Fruit fly (Drosophila melanogaster): ENCODE measurements around the gene CG3597.

Gene CG3597

DNA sequence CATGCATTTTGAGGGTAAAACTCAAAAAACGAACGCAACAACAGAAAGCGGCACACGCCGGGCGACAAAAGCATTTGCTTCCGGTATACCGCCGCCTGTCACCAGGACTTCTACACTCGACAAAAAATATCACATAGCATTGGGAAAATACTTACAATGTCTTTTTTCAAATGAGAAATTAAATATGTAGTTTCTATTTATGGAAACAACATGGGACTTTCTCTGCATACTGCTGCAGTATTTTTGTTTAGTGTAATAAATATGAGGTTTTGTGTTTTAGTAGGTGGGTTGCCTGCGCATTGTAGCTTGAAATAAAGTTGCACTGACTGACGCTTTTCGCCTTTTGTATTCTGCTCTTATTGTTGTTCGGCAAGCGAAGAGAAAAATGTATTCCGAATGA, 25.8 kb upstream of the CG3597 start:
- TF ChIP-seq row (GFP tag; IDR thresholded peaks at IDR 0.05): peak; percentile 32; the same call in 1 of the 3 replicates
- peak; percentile 21; the same call in 1 of the 2 replicates for TF ChIP-seq onecut (GFP tag; IDR thresholded peaks at IDR 0.05)
- peak; percentile 40 for TF ChIP-seq Med (GFP tag)
- no peak for TF ChIP-seq CG3995 (GFP tag; optimal IDR thresholded peaks at IDR 0.05)
- peak; percentile 36 for TF ChIP-seq CG11504 (tag; optimal IDR thresholded peaks at IDR 0.05)
- TF ChIP-seq Ssrp (tag; optimal IDR thresholded peaks at IDR 0.05): no peak
- peak; percentile 10 for TF ChIP-seq gem (tag; optimal IDR thresholded peaks at IDR 0.05)
- peak; percentile 9 for TF ChIP-seq Xbp1 (GFP tag; optimal IDR thresholded peaks at IDR 0.05)
- TF ChIP-seq sens (GFP tag): peak; percentile 53
- TF ChIP-seq CG12391 (tag; optimal IDR thresholded peaks at IDR 0.05): no peak
- peak in 1 of 2 experiments; percentile 33 for TF ChIP-seq bsh (GFP tag; optimal IDR thresholded peaks at IDR 0.05)
- peak; percentile 3 for TF ChIP-seq Sox102F (GFP tag; optimal IDR thresholded peaks at IDR 0.05)
- TF ChIP-seq Hey (tag; optimal IDR thresholded peaks at IDR 0.05): peak; percentile 49
- TF ChIP-seq dpn (GFP tag; optimal IDR thresholded peaks at IDR 0.05): peak in 1 of 2 experiments; percentile 7
- TF ChIP-seq fd96Cb (tag; optimal IDR thresholded peaks at IDR 0.05): peak; percentile 5
- TF ChIP-seq NfI (GFP tag; optimal IDR thresholded peaks at IDR 0.05): no peak
- 0 out of 2 replicates have a peak, but pooled peaks have one; percentile 11 for TF ChIP-seq H2.0 (GFP tag; IDR thresholded peaks at IDR 0.05)
- peak; percentile 66 for TF ChIP-seq Ets65A (GFP tag)
- peak; percentile 24; the same call in 1 of the 2 replicates for TF ChIP-seq Xrp1 (GFP tag; IDR thresholded peaks at IDR 0.05)
- TF ChIP-seq ftz-f1 (GFP tag; optimal IDR thresholded peaks at IDR 0.05): no peak
- TF ChIP-seq PHDP (tag; optimal IDR thresholded peaks at IDR 0.05): no peak
- no peak for TF ChIP-seq CG2199 (GFP tag; IDR thresholded peaks at IDR 0.05)
- TF ChIP-seq dmrt99B (tag; optimal IDR thresholded peaks at IDR 0.05): peak; percentile 49
- TF ChIP-seq sisA (GFP tag; IDR thresholded peaks at IDR 0.05): peak; percentile 46; the same call in 1 of the 2 replicates
- no peak for TF ChIP-seq gt (GFP tag; IDR thresholded peaks at IDR 0.05)
- peak; percentile 17 for TF ChIP-seq tin (GFP tag; optimal IDR thresholded peaks at IDR 0.05)
- TF ChIP-seq CG14050 (GFP tag; IDR thresholded peaks at IDR 0.05): 0 out of 3 replicates have a peak, but pooled peaks have one; percentile 16
- peak; percentile 14 for TF ChIP-seq CG7839 (tag; optimal IDR thresholded peaks at IDR 0.05)
- peak; percentile 29; the same call in 1 of the 2 replicates for TF ChIP-seq ranshi (GFP tag; IDR thresholded peaks at IDR 0.05)
- TF ChIP-seq Blimp-1 (GFP tag; optimal IDR thresholded peaks at IDR 0.05): peak; percentile 1
- TF ChIP-seq ken (GFP tag; IDR thresholded peaks at IDR 0.05): peak; percentile 55; the same call in 1 of the 3 replicates
- TF ChIP-seq CG10979 (tag; optimal IDR thresholded peaks at IDR 0.05): peak; percentile 42

DNA sequence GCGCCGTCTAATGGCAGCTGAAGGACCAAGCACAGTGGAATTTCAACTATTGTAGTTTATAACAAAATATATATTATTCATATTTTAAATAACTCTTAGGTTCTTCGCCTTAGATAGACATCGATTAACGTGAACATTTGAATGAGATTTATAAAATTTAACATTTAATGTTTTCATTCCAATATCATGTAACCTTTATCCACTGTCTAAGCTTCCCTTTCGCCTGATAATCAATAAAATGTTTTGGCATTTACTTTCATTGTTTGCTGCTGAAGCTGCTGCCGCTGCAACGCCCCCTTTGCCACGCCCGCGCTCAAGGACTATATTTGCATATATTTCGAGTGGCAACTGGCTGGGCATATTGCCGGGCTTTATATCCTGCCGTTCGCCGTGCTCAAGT, 23.5 kb upstream of the CG3597 start:
- TF ChIP-seq CG5245 (GFP tag; optimal IDR thresholded peaks at IDR 0.05): no peak
- TF ChIP-seq CG13424 (tag; optimal IDR thresholded peaks at IDR 0.05): peak; percentile 10
- no peak for TF ChIP-seq CG2202 (tag; optimal IDR thresholded peaks at IDR 0.05)
- no peak for TF ChIP-seq ro (GFP tag; IDR thresholded peaks at IDR 0.05)
- peak; percentile 16 for TF ChIP-seq CG7556 (GFP tag; optimal IDR thresholded peaks at IDR 0.05)
- no peak for TF ChIP-seq vfl (GFP tag; optimal IDR thresholded peaks at IDR 0.05)
- peak; percentile 47; the same call in 2 of the 3 replicates for TF ChIP-seq row (GFP tag; IDR thresholded peaks at IDR 0.05)
- no peak for TF ChIP-seq CG10274 (GFP tag; optimal IDR thresholded peaks at IDR 0.05)
- no peak for TF ChIP-seq CG12299 (tag; optimal IDR thresholded peaks at IDR 0.05)
- no peak for TF ChIP-seq sna (GFP tag; IDR thresholded peaks at IDR 0.05; ENCODE audit: partially characterized antibody)
- no peak for TF ChIP-seq CG15011 (GFP tag; optimal IDR thresholded peaks at IDR 0.05)
- TF ChIP-seq klu (GFP tag; IDR thresholded peaks at IDR 0.05): no peak
- TF ChIP-seq ato (GFP tag; IDR thresholded peaks at IDR 0.05; ENCODE audit: partially characterized antibody): no peak
- TF ChIP-seq CG10565 (GFP tag; optimal IDR thresholded peaks at IDR 0.05): no peak
- TF ChIP-seq dati (GFP tag; IDR thresholded peaks at IDR 0.05): no peak
- TF ChIP-seq zen (tag; optimal IDR thresholded peaks at IDR 0.05): no peak
- no peak for TF ChIP-seq twi (tag; optimal IDR thresholded peaks at IDR 0.05)
- TF ChIP-seq CG17612 (GFP tag; IDR thresholded peaks at IDR 0.05): no peak
- TF ChIP-seq corto (GFP tag; optimal IDR thresholded peaks at IDR 0.05): no peak
- TF ChIP-seq ci (GFP tag; IDR thresholded peaks at IDR 0.05): no peak
- TF ChIP-seq lab (GFP tag; optimal IDR thresholded peaks at IDR 0.05): peak; percentile 35
